Worm (Caenorhabditis elegans) whole organism, young adult: ENCODE data around the gene fbxa-141.

Experiments used
- F23B12.7 ChIP-seq: sonication (generic microtip); optimal IDR thresholded peaks from 2 replicates; lab custom pipeline; 2017; ENCODE audit warnings: missing genetic modification characterization, mild to moderate bottlenecking, missing compliant biosample characterization, antibody characterized with exemption, moderate library complexity; ENCODE audit not compliant: insufficient read depth
- ceh-79 ChIP-seq: sonication (generic microtip); optimal IDR thresholded peaks from 2 replicates; lab custom pipeline; 2017; ENCODE audit warnings: mild to moderate bottlenecking, missing genetic modification characterization, missing compliant biosample characterization
- dpl-1 ChIP-seq: fragments of 150-350 bp; optimal IDR thresholded peaks from 2 replicates; lab custom pipeline; 2014; ENCODE audit warnings: missing biosample characterization, missing genetic modification reagents, missing genetic modification characterization
- hsf-1 ChIP-seq: fragments of 200-800 bp; sonication (Bioruptor generic); IDR thresholded peaks from 2 replicates; pipeline ENCODE4 v1.3.6; 2022; ENCODE audit warnings: missing genetic modification reagents, missing genetic modification characterization, missing compliant biosample characterization
- let-526 ChIP-seq: fragments of 200-800 bp; sonication (Bioruptor generic); IDR thresholded peaks from 2 replicates; pipeline ENCODE4 v1.3.6; 2022; ENCODE audit warnings: missing genetic modification reagents, missing genetic modification characterization, missing compliant biosample characterization
- lin-26 ChIP-seq: fragments of 200-800 bp; sonication (Bioruptor generic); IDR thresholded peaks from 2 replicates; pipeline ENCODE4 v1.3.6; 2022; ENCODE audit warnings: missing genetic modification reagents, missing genetic modification characterization, missing compliant biosample characterization
- unc-130 ChIP-seq: sonication (generic microtip); optimal IDR thresholded peaks from 2 replicates; lab custom pipeline; 2016; ENCODE audit warnings: missing genetic modification reagents, missing genetic modification characterization, missing compliant biosample characterization
- unc-62 ChIP-seq: fragments of 150-350 bp; optimal IDR thresholded peaks from 2 replicates; lab custom pipeline; 2014; ENCODE audit warnings: missing biosample characterization, missing genetic modification reagents, missing genetic modification characterization

DNA sequence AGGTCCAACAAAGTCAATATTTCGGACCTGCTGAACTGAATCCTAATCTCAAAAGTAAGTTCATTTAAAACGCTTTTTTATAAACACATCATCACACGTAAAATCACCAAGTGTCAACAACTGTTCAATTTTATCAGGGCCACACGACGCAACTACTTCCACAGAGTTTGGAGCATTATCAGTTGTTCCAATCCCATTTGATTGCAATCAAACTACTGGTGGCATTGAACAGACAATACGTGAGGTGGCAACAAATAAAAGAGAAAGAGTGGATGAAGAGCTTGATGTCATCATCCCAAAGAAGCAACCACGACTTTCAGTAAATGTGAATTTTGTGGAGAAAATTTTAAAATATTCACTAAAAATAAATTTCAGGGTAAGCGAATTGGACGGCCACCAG is 16.2 kb downstream of the fbxa-141 start:
- no peak for TF ChIP-seq let-526 (GFP tag; lab: Robert Waterston, UW)
- no peak for TF ChIP-seq ceh-79 (tag; lab: Kevin White, UChicago)
- no peak for TF ChIP-seq dpl-1 (GFP tag; lab: Kevin White, UChicago)
- TF ChIP-seq unc-62 (GFP tag; lab: Kevin White, UChicago): no peak
- TF ChIP-seq F23B12.7 (tag; lab: Kevin White, UChicago): no peak
- no peak for TF ChIP-seq hsf-1 (GFP tag; lab: Robert Waterston, UW)
- no peak for TF ChIP-seq unc-130 (GFP tag; lab: Kevin White, UChicago)
- no peak for TF ChIP-seq lin-26 (GFP tag; lab: Robert Waterston, UW)
